Worm (Caenorhabditis elegans): ENCODE results near the gene mom-1.

Gene mom-1

ce11 chrX:6289038-6289437, 3.9 kb upstream of the mom-1 start:
- TF ChIP-seq lin-13 (GFP tag; optimal IDR thresholded peaks at IDR 0.05) (no peak), sma-3 (GFP tag; optimal IDR thresholded peaks at IDR 0.05) (no peak), ztf-4 (tag; optimal IDR thresholded peaks at IDR 0.05) (no peak), nhr-77 (tag; optimal IDR thresholded peaks at IDR 0.05) (no peak), skn-1 (tag; optimal IDR thresholded peaks at IDR 0.05) (no peak), unc-55 (GFP tag; optimal IDR thresholded peaks at IDR 0.05) (no peak), zag-1 (tag; optimal IDR thresholded peaks at IDR 0.05) (no peak), dmd-4 (tag; optimal IDR thresholded peaks at IDR 0.05) (no peak), nhr-129 (tag; optimal IDR thresholded peaks at IDR 0.05) (no peak), lsy-2 (tag; optimal IDR thresholded peaks at IDR 0.05) (no peak), nhr-23 (tag; optimal IDR thresholded peaks at IDR 0.05) (no peak)

- TF ChIP-seq nhr-77 (tag; optimal IDR thresholded peaks at IDR 0.05) (no peak), mbf-1 (tag; optimal IDR thresholded peaks at IDR 0.05) (no peak), ceh-82 (tag; optimal IDR thresholded peaks at IDR 0.05) (no peak), dmd-4 (tag; optimal IDR thresholded peaks at IDR 0.05) (no peak), elt-3 (tag; optimal IDR thresholded peaks at IDR 0.05) (no peak), zag-1 (tag; optimal IDR thresholded peaks at IDR 0.05) (no peak), ceh-16 (tag; optimal IDR thresholded peaks at IDR 0.05) (no peak), skn-1 (tag; optimal IDR thresholded peaks at IDR 0.05) (no peak), sem-4 (tag; optimal IDR thresholded peaks at IDR 0.05) (no peak), lin-13 (GFP tag; optimal IDR thresholded peaks at IDR 0.05) (no peak), aly-2 (tag; optimal IDR thresholded peaks at IDR 0.05) (no peak)
These were observed 1.3 kb upstream of the mom-1 start, which contains the start of gene lev-9 for ce11 chrX:6291632-6292031. Gene lev-9, minus strand, starts transcription at chrX:6291732.

- TF ChIP-seq nhr-129 (tag; optimal IDR thresholded peaks at IDR 0.05) (peak; percentile 48), peb-1 (tag; optimal IDR thresholded peaks at IDR 0.05) (no peak), ceh-82 (tag; optimal IDR thresholded peaks at IDR 0.05) (no peak), unc-55 (GFP tag; optimal IDR thresholded peaks at IDR 0.05) (peak; percentile 67), nhr-25 (tag; optimal IDR thresholded peaks at IDR 0.05) (peak; percentile 17), crh-2 (tag; optimal IDR thresholded peaks at IDR 0.05) (peak; percentile 52), nhr-77 (tag; optimal IDR thresholded peaks at IDR 0.05) (no peak), blmp-1 (tag; optimal IDR thresholded peaks at IDR 0.05; ENCODE audit: insufficient read depth) (no peak), lsy-2 (tag; optimal IDR thresholded peaks at IDR 0.05) (peak in 1 of 2 experiments; percentile 47), C34F6.9 (tag; optimal IDR thresholded peaks at IDR 0.05) (peak; percentile 41), dmd-4 (tag; optimal IDR thresholded peaks at IDR 0.05) (no peak), aly-2 (tag; optimal IDR thresholded peaks at IDR 0.05) (no peak), mab-5 (tag; optimal IDR thresholded peaks at IDR 0.05) (peak; percentile 27), ceh-16 (tag; optimal IDR thresholded peaks at IDR 0.05) (peak; percentile 15), nhr-6 (tag; optimal IDR thresholded peaks at IDR 0.05) (peak; percentile 17), sma-3 (GFP tag; optimal IDR thresholded peaks at IDR 0.05) (peak; percentile 36), nhr-11 (tag; optimal IDR thresholded peaks at IDR 0.05) (no peak), ztf-4 (tag; optimal IDR thresholded peaks at IDR 0.05) (no peak), zag-1 (tag; optimal IDR thresholded peaks at IDR 0.05) (no peak), nhr-23 (tag; optimal IDR thresholded peaks at IDR 0.05) (no peak), Y55F3AM.14 (GFP tag; optimal IDR thresholded peaks at IDR 0.05) (peak; percentile 50), skn-1 (tag; optimal IDR thresholded peaks at IDR 0.05) (no peak), fos-1 (tag; optimal IDR thresholded peaks at IDR 0.05) (peak; percentile 58), egl-27 (tag; optimal IDR thresholded peaks at IDR 0.05) (no peak), lin-13 (GFP tag; optimal IDR thresholded peaks at IDR 0.05) (peak; percentile 60), ztf-1 (GFP tag; conservative IDR thresholded peaks at IDR 0.05) (no peak), alr-1 (tag; optimal IDR thresholded peaks at IDR 0.05) (no peak), ama-1 (optimal IDR thresholded peaks at IDR 0.05) (no peak), elt-3 (tag; optimal IDR thresholded peaks at IDR 0.05) (no peak), R02D3.7 (tag; optimal IDR thresholded peaks at IDR 0.05) (no peak), ztf-11 (tag; optimal IDR thresholded peaks at IDR 0.05) (no peak), ZK546.5 (tag; optimal IDR thresholded peaks at IDR 0.05) (no peak), snpc-4 (tag; optimal IDR thresholded peaks at IDR 0.05) (no peak), mdl-1 (tag; optimal IDR thresholded peaks at IDR 0.05) (no peak), nhr-237 (tag; optimal IDR thresholded peaks at IDR 0.05) (no peak), mbf-1 (tag; optimal IDR thresholded peaks at IDR 0.05) (no peak), nhr-12 (tag; optimal IDR thresholded peaks at IDR 0.05) (no peak), sma-9 (GFP tag; optimal IDR thresholded peaks at IDR 0.05) (peak; percentile 63), sma-9 (tag; optimal IDR thresholded peaks at IDR 0.05) (no peak), unc-39 (tag; optimal IDR thresholded peaks at IDR 0.05) (no peak), elt-1 (tag; optimal IDR thresholded peaks at IDR 0.05) (no peak), sem-4 (tag; optimal IDR thresholded peaks at IDR 0.05) (peak; percentile 61), lin-11 (tag; optimal IDR thresholded peaks at IDR 0.05) (peak; percentile 59), nhr-21 (tag; optimal IDR thresholded peaks at IDR 0.05) (peak; percentile 56), lin-39 (tag; optimal IDR thresholded peaks at IDR 0.05) (no peak), gmeb-1 (tag; optimal IDR thresholded peaks at IDR 0.05) (peak; percentile 6), F13H6.1 (tag; optimal IDR thresholded peaks at IDR 0.05) (peak; percentile 60), nhr-10 (tag; optimal IDR thresholded peaks at IDR 0.05) (no peak)
These were observed 769 bp upstream of the mom-1 start for ce11 chrX:6292143-6292542.
